Worm (Caenorhabditis elegans) whole organism, young adult: ENCODE data around the gene srd-54.

ENCODE experiments used
- nfya-2 ChIP-seq: fragments of 200-800 bp; sonication (Bioruptor generic); IDR thresholded peaks from 2 replicates; pipeline ENCODE4 v1.3.6; 2022; ENCODE audit warnings: missing genetic modification reagents, missing genetic modification characterization, missing compliant biosample characterization
- sea-2 ChIP-seq: fragments of 200-800 bp; sonication (Bioruptor generic); IDR thresholded peaks from 2 replicates; pipeline ENCODE4 v1.3.6; 2022; ENCODE audit warnings: missing genetic modification characterization, missing compliant biosample characterization
- unc-62 ChIP-seq: fragments of 150-350 bp; optimal IDR thresholded peaks from 2 replicates; lab custom pipeline; 2014; ENCODE audit warnings: missing biosample characterization, missing genetic modification reagents, missing genetic modification characterization
- ztf-25 ChIP-seq: fragments of 200-800 bp; sonication (Bioruptor generic); IDR thresholded peaks from 2 replicates; pipeline ENCODE4 v1.3.6; 2022; ENCODE audit warnings: missing genetic modification reagents, missing genetic modification characterization, missing compliant biosample characterization

DNA sequence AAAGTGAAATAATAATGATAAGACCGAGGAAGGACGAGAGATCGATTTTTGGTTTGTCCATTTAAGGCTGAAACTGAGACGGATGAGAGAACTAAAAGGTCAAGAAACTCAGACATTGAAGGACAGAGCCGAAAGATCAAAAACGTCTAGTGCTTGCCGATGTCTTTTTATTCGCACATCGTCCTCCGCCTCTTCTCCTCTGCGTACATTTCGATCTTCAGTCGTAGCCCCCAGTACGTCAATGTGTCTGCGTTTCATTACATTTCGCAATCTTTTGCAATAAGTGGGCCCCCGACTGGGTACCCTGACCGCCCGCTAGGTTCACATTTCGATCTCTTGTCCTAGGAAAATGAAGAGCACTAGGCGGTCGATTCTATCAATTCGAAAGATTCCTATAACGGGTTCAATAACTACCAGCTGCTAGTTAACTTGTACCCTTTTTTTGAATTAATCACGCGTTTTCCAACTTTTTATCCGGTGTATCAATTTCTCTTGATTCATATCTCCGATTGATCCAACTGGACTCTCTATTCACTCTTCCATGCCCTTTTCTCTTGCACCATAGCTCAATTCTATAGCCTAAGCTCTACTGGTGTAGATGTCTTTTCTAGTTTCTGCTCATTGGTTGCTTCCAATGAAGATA lies 40.3 kb upstream of the srd-54 start:
- no peak for TF ChIP-seq nfya-2 (GFP tag; lab: Robert Waterston, UW)
- no peak for TF ChIP-seq ztf-25 (GFP tag; lab: Robert Waterston, UW)
- TF ChIP-seq sea-2 (GFP tag; lab: Robert Waterston, UW) = no peak
- no peak for TF ChIP-seq unc-62
